Fruit fly (Drosophila melanogaster): ENCODE data around the gene CG45067.

Gene CG45067

DNA sequence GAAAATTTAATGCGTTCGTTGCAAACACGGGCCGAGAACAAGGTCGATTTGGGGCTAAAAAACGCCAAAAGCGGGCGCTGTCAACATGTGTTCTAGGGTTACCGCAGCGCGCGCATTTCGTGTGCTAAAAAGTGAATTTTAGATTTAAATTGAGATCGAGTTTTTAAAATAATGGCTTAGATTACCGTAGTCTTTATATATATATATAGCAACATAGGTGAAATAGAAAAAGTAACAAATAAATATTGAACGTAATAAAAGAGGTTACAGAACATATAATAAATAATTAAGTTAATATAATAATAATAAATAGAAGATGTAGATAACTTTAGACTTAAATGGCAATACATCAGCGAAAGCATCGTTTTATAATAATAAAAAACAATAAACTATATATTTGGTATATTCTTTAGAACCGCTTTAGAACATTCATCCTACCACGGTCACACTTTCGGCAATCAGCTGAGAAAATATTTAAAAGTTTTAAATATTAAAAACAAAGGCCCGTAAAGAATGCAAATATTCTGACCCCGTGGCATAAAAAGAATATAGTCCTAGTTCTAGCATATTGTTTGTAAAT, 29.2 kb upstream of the CG45067 start, which contains the start of the genes CG11537 and Alg2 (continued):
- TF ChIP-seq lilli (GFP tag; optimal IDR thresholded peaks at IDR 0.05): peak; percentile 38
- no peak for TF ChIP-seq Dref (GFP tag; IDR thresholded peaks at IDR 0.05)
- no peak for TF ChIP-seq wor (GFP tag; IDR thresholded peaks at IDR 0.05)
- TF ChIP-seq Ada2b (GFP tag; IDR thresholded peaks at IDR 0.05): no peak
- TF ChIP-seq phol (tag; optimal IDR thresholded peaks at IDR 0.05): peak; percentile 44
- no peak for TF ChIP-seq CG8089 (GFP tag; optimal IDR thresholded peaks at IDR 0.05)
- TF ChIP-seq CG9215 (GFP tag; IDR thresholded peaks at IDR 0.05): no peak
- TF ChIP-seq CG6689 (GFP tag; IDR thresholded peaks at IDR 0.05): no peak
- TF ChIP-seq trem (tag; optimal IDR thresholded peaks at IDR 0.05): peak; percentile 81
- no peak for TF ChIP-seq sens-2 (GFP tag; IDR thresholded peaks at IDR 0.05)
- no peak for TF ChIP-seq sisA (GFP tag; IDR thresholded peaks at IDR 0.05)
- TF ChIP-seq dimm (GFP tag; IDR thresholded peaks at IDR 0.05): no peak
- no peak for TF ChIP-seq jigr1 (GFP tag; IDR thresholded peaks at IDR 0.05)
- no peak for TF ChIP-seq al (GFP tag; IDR thresholded peaks at IDR 0.05)
- TF ChIP-seq CG16779 (GFP tag; IDR thresholded peaks at IDR 0.05): no peak
- TF ChIP-seq tgo (GFP tag; IDR thresholded peaks at IDR 0.05): no peak
- TF ChIP-seq z (GFP tag; IDR thresholded peaks at IDR 0.05): no peak
- no peak for TF ChIP-seq CG10565 (GFP tag; optimal IDR thresholded peaks at IDR 0.05)
- TF ChIP-seq Max (GFP tag; optimal IDR thresholded peaks at IDR 0.05): peak; percentile 28
- TF ChIP-seq NK7.1 (GFP tag; optimal IDR thresholded peaks at IDR 0.05): no peak
- TF ChIP-seq CG12744 (GFP tag; optimal IDR thresholded peaks at IDR 0.05): no peak
- no peak for TF ChIP-seq HLH4C (GFP tag; IDR thresholded peaks at IDR 0.05; ENCODE audit: partially characterized antibody)
- TF ChIP-seq Scr (GFP tag; IDR thresholded peaks at IDR 0.05; ENCODE audit: partially characterized antibody): no peak
- TF ChIP-seq Gug (GFP tag; IDR thresholded peaks at IDR 0.05): no peak
- TF ChIP-seq ftz-f1 (GFP tag; optimal IDR thresholded peaks at IDR 0.05): no peak
- TF ChIP-seq fu2 (GFP tag; optimal IDR thresholded peaks at IDR 0.05): no peak
- no peak for TF ChIP-seq cad (GFP tag; optimal IDR thresholded peaks at IDR 0.05)
- no peak for TF ChIP-seq Sry-β (GFP tag; optimal IDR thresholded peaks at IDR 0.05)
- no peak for TF ChIP-seq CG10274 (GFP tag; optimal IDR thresholded peaks at IDR 0.05)
- no peak for TF ChIP-seq tio (GFP tag; optimal IDR thresholded peaks at IDR 0.05)
- TF ChIP-seq ken (GFP tag; IDR thresholded peaks at IDR 0.05): no peak
- no peak for TF ChIP-seq Dad (GFP tag; optimal IDR thresholded peaks at IDR 0.05)
- no peak for TF ChIP-seq CG11398 (GFP tag; optimal IDR thresholded peaks at IDR 0.05)
- no peak for TF ChIP-seq Jarid2 (GFP tag; optimal IDR thresholded peaks at IDR 0.05)
- TF ChIP-seq CG7928 (GFP tag; optimal IDR thresholded peaks at IDR 0.05): no peak
- no peak for TF ChIP-seq CG6854 (GFP tag; optimal IDR thresholded peaks at IDR 0.05)
- TF ChIP-seq CG17359 (tag; optimal IDR thresholded peaks at IDR 0.05): no peak
- no peak for TF ChIP-seq vfl (GFP tag; optimal IDR thresholded peaks at IDR 0.05)
- no peak for TF ChIP-seq Stat92E (GFP tag; optimal IDR thresholded peaks at IDR 0.05)
- TF ChIP-seq CG17912 (GFP tag; optimal IDR thresholded peaks at IDR 0.05): no peak
- no peak for TF ChIP-seq chif (GFP tag; optimal IDR thresholded peaks at IDR 0.05)
- TF ChIP-seq CG8388 (GFP tag; optimal IDR thresholded peaks at IDR 0.05): peak; percentile 17
- TF ChIP-seq run (tag; optimal IDR thresholded peaks at IDR 0.05): no peak
- no peak for TF ChIP-seq CHES-1-like (GFP tag; optimal IDR thresholded peaks at IDR 0.05)
- TF ChIP-seq CG17612 (GFP tag; IDR thresholded peaks at IDR 0.05): no peak
- no peak for TF ChIP-seq yki (optimal IDR thresholded peaks at IDR 0.05)
- TF ChIP-seq Usf (GFP tag; optimal IDR thresholded peaks at IDR 0.05): no peak
- no peak for TF ChIP-seq CG15011 (GFP tag; optimal IDR thresholded peaks at IDR 0.05)
- no peak for TF ChIP-seq aop (GFP tag; IDR thresholded peaks at IDR 0.05)
- TF ChIP-seq unc-4 (GFP tag; IDR thresholded peaks at IDR 0.05; ENCODE audit: partially characterized antibody): no peak
- TF ChIP-seq CG10959 (GFP tag; IDR thresholded peaks at IDR 0.05): no peak
- no peak for TF ChIP-seq p53 (GFP tag; optimal IDR thresholded peaks at IDR 0.05)
- peak; percentile 33 for TF ChIP-seq dmrt11E (tag; optimal IDR thresholded peaks at IDR 0.05)

Data from whole organism, embryonic.